Worm (Caenorhabditis elegans) whole organism, midembryonic: Measurements from ENCODE around the gene sqv-3.
A peak's percentile ranks its signal among the peaks of the same experiment; 100 is the strongest.

Source experiments
- T22C8.4 ChIP-seq: fragments of 200-800 bp; sonication (Bioruptor generic); IDR thresholded peaks from 2 replicates; pipeline ENCODE4 v1.3.6; 2022; ENCODE audit warnings: missing genetic modification characterization, missing compliant biosample characterization
- cog-1 ChIP-seq: sonication (generic microtip); optimal IDR thresholded peaks from 2 replicates; lab custom pipeline; 2016; ENCODE audit warnings: missing genetic modification characterization, missing compliant biosample characterization
- flt-1 ChIP-seq: fragments of 200-800 bp; sonication (Bioruptor generic); IDR thresholded peaks from 2 replicates; pipeline ENCODE4 v1.3.6; 2022; ENCODE audit warnings: missing genetic modification characterization, missing compliant biosample characterization
- klf-2 ChIP-seq: fragments of 200-800 bp; sonication (Bioruptor generic); conservative IDR thresholded peaks from 2 replicates; pipeline ENCODE4 v1.3.6; 2022; ENCODE audit warnings: missing genetic modification reagents, missing genetic modification characterization, missing compliant biosample characterization
- med-1 ChIP-seq: sonication (generic microtip); optimal IDR thresholded peaks from 2 replicates; lab custom pipeline; 2017; ENCODE audit warnings: missing genetic modification characterization, mild to moderate bottlenecking, missing compliant biosample characterization, antibody characterized with exemption, missing genetic modification reagents; ENCODE audit not compliant: insufficient read depth
- ref-1 ChIP-seq: fragments of 200-800 bp; sonication (Bioruptor generic); conservative IDR thresholded peaks from 2 replicates; pipeline ENCODE4 v1.3.6; 2022; ENCODE audit warnings: missing genetic modification reagents, missing genetic modification characterization, missing compliant biosample characterization
- tab-1 ChIP-seq: fragments of 200-800 bp; sonication (Bioruptor generic); IDR thresholded peaks from 2 replicates; pipeline ENCODE4 v1.3.6; 2022; ENCODE audit warnings: missing genetic modification characterization, missing compliant biosample characterization
- ztf-23 ChIP-seq: fragments of 200-800 bp; sonication (Bioruptor generic); IDR thresholded peaks from 2 replicates; pipeline ENCODE4 v1.3.6; 2022; ENCODE audit warnings: missing genetic modification reagents, missing genetic modification characterization, missing compliant biosample characterization
- ztf-29 ChIP-seq: fragments of 200-800 bp; sonication (Bioruptor generic); IDR thresholded peaks from 2 replicates; pipeline ENCODE4 v1.3.6; 2022; ENCODE audit warnings: missing genetic modification reagents, missing genetic modification characterization, missing compliant biosample characterization

sqv-3 gene

ce11 chrIII:9776323-9776722 is 3.8 kb downstream of the sqv-3 start, which contains the start of gene usp-46:
Gene usp-46, plus strand, starts transcription at chrIII:9776623.
- TF ChIP-seq flt-1 (GFP tag; lab: Robert Waterston, UW) (0 out of 2 replicates have a peak, but pooled peaks have one; percentile 39), cog-1 (no peak)

ce11 chrIII:9775916-9776315 is 4.2 kb downstream of the sqv-3 start:
- no peak for TF ChIP-seq cog-1
- no peak for TF ChIP-seq med-1 (GFP tag; lab: Kevin White, UChicago)

- TF ChIP-seq klf-2 (GFP tag; lab: Robert Waterston, UW) (no peak), cog-1 (no peak), med-1 (GFP tag; lab: Kevin White, UChicago) (no peak), ztf-23 (GFP tag; lab: Robert Waterston, UW) (no peak), ztf-29 (GFP tag; lab: Robert Waterston, UW) (no peak), flt-1 (GFP tag; lab: Robert Waterston, UW) (no peak), ref-1 (GFP tag; lab: Robert Waterston, UW) (no peak), T22C8.4 (GFP tag; lab: Robert Waterston, UW) (no peak), tab-1 (no peak)
Observed at ce11 chrIII:9772394-9772793, 7.8 kb downstream of the sqv-3 start.

- TF ChIP-seq med-1 (GFP tag; lab: Kevin White, UChicago) (no peak), T22C8.4 (GFP tag; lab: Robert Waterston, UW) (no peak), tab-1 (no peak)
Observed at ce11 chrIII:9770590-9770989, 9.6 kb downstream of the sqv-3 start.

- TF ChIP-seq flt-1 (GFP tag; lab: Robert Waterston, UW), result 0 out of 2 replicates have a peak, but pooled peaks have one; percentile 50
- no peak for TF ChIP-seq T22C8.4 (GFP tag; lab: Robert Waterston, UW)
Observed at ce11 chrIII:9768023-9768422, 12.1 kb downstream of the sqv-3 start.

- TF ChIP-seq flt-1 (GFP tag; lab: Robert Waterston, UW), result 0 out of 2 replicates have a peak, but pooled peaks have one; percentile 59
- no peak for TF ChIP-seq ztf-23 (GFP tag; lab: Robert Waterston, UW)
Observed at ce11 chrIII:9767095-9767494, 13.1 kb downstream of the sqv-3 start.

- TF ChIP-seq ztf-23 (GFP tag; lab: Robert Waterston, UW) (peak; percentile 16; the same call in 1 of the 2 replicates), tab-1 (no peak), T22C8.4 (GFP tag; lab: Robert Waterston, UW) (peak; percentile 88)
Observed at ce11 chrIII:9766175-9766574, 14.0 kb downstream of the sqv-3 start, which contains the start of gene cbp-1. Gene cbp-1, plus strand, starts transcription at chrIII:9766509.

- TF ChIP-seq T22C8.4 (GFP tag; lab: Robert Waterston, UW), result peak; percentile 28
- no peak for TF ChIP-seq med-1 (GFP tag; lab: Kevin White, UChicago)
- peak; percentile 60; the same call in 1 of the 2 replicates for TF ChIP-seq ref-1 (GFP tag; lab: Robert Waterston, UW)
- peak; percentile 56; the same call in 1 of the 2 replicates for TF ChIP-seq klf-2 (GFP tag; lab: Robert Waterston, UW)
- peak; percentile 83 for TF ChIP-seq ztf-23 (GFP tag; lab: Robert Waterston, UW)
- TF ChIP-seq flt-1 (GFP tag; lab: Robert Waterston, UW), result peak; percentile 96
- peak; percentile 77 for TF ChIP-seq tab-1
- peak; percentile 64 for TF ChIP-seq ztf-29 (GFP tag; lab: Robert Waterston, UW)
- peak; percentile 97 for TF ChIP-seq cog-1
Observed at ce11 chrIII:9765465-9765900, 14.7 kb downstream of the sqv-3 start.

ce11 chrIII:9764718-9765117 is 15.4 kb downstream of the sqv-3 start:
- TF ChIP-seq ztf-23 (GFP tag; lab: Robert Waterston, UW) (no peak), tab-1 (0 out of 2 replicates have a peak, but pooled peaks have one; percentile 59)

- TF ChIP-seq klf-2 (GFP tag; lab: Robert Waterston, UW) (no peak), ztf-29 (GFP tag; lab: Robert Waterston, UW) (no peak), med-1 (GFP tag; lab: Kevin White, UChicago) (no peak), ref-1 (GFP tag; lab: Robert Waterston, UW) (no peak), tab-1 (no peak), cog-1 (no peak), flt-1 (GFP tag; lab: Robert Waterston, UW) (no peak), T22C8.4 (GFP tag; lab: Robert Waterston, UW) (no peak), ztf-23 (GFP tag; lab: Robert Waterston, UW) (no peak)
Observed at ce11 chrIII:9762093-9762748, 17.9 kb downstream of the sqv-3 start, which contains the start of gene gcc-2. Gene gcc-2, minus strand, starts transcription at chrIII:9762143.

ce11 chrIII:9760184-9760583 is 20.0 kb downstream of the sqv-3 start:
- TF ChIP-seq ref-1 (GFP tag; lab: Robert Waterston, UW) (no peak), flt-1 (GFP tag; lab: Robert Waterston, UW) (no peak), med-1 (GFP tag; lab: Kevin White, UChicago) (no peak), ztf-23 (GFP tag; lab: Robert Waterston, UW) (no peak), tab-1 (no peak), cog-1 (no peak), ztf-29 (GFP tag; lab: Robert Waterston, UW) (no peak), klf-2 (GFP tag; lab: Robert Waterston, UW) (no peak), T22C8.4 (GFP tag; lab: Robert Waterston, UW) (no peak)
